Worm (Caenorhabditis elegans) whole organism, late embryonic: ENCODE measurements around the gene klp-3.

Source experiments
- F13H6.1 ChIP-seq: sonication (generic microtip); optimal IDR thresholded peaks from 2 replicates; lab custom pipeline; 2016; ENCODE audit warnings: missing genetic modification characterization, missing compliant biosample characterization
- K02D7.2 ChIP-seq: sonication (generic microtip); optimal IDR thresholded peaks from 2 replicates; lab custom pipeline; 2017; ENCODE audit warnings: mild to moderate bottlenecking, missing genetic modification characterization, missing compliant biosample characterization
- dmd-4 ChIP-seq: sonication (generic microtip); optimal IDR thresholded peaks from 2 replicates; lab custom pipeline; 2016; ENCODE audit warnings: borderline replicate concordance, missing genetic modification characterization, missing compliant biosample characterization
- elt-2 ChIP-seq: sonication (generic microtip); optimal IDR thresholded peaks from 2 replicates; lab custom pipeline; 2016; ENCODE audit warnings: missing genetic modification reagents, missing genetic modification characterization, missing compliant biosample characterization
- elt-4 ChIP-seq: sonication (generic microtip); optimal IDR thresholded peaks from 2 replicates; lab custom pipeline; 2016; ENCODE audit warnings: missing genetic modification characterization, missing compliant biosample characterization
- hlh-6 ChIP-seq: sonication (generic microtip); optimal IDR thresholded peaks from 2 replicates; lab custom pipeline; 2016; ENCODE audit warnings: missing genotype, missing genetic modification characterization, missing compliant biosample characterization
- pha-4 ChIP-seq: fragments of 150-350 bp; optimal IDR thresholded peaks from 2 replicates; lab custom pipeline; 2018; ENCODE audit warnings: missing biosample characterization, missing genetic modification reagents, missing genetic modification characterization
- syd-9 ChIP-seq: sonication (generic microtip); optimal IDR thresholded peaks from 2 replicates; lab custom pipeline; 2016; ENCODE audit warnings: mild to moderate bottlenecking, missing genetic modification characterization, moderate library complexity, missing compliant biosample characterization

- no peak for TF ChIP-seq K02D7.2 (tag; lab: Kevin White, UChicago)
- no peak for TF ChIP-seq dmd-4
- no peak for TF ChIP-seq syd-9
- no peak for TF ChIP-seq elt-4 (tag; lab: Kevin White, UChicago)
- no peak for TF ChIP-seq elt-2 (tag; lab: Kevin White, UChicago)
- no peak for TF ChIP-seq hlh-6
- TF ChIP-seq pha-4 (tag; lab: Kevin White, UChicago) = no peak
- TF ChIP-seq F13H6.1 = no peak
Observed at ce11 chrII:7860221-7860928, 18.2 kb downstream of the klp-3 start, which contains the start of gene lin-5.
